Worm (Caenorhabditis elegans): ENCODE measurements around the gene Y57G11C.499.
A peak's percentile ranks its signal among the peaks of the same experiment; 100 is the strongest.

ce11 chrIV:14797354-14797753 is 42.6 kb upstream of the Y57G11C.499 start, which contains the start of the genes Y57G11C.1147 and nuo-3:
- TF ChIP-seq lsy-12 (tag; optimal IDR thresholded peaks at IDR 0.05) (no peak), ztf-11 (tag; optimal IDR thresholded peaks at IDR 0.05) (no peak), pqm-1 (tag; optimal IDR thresholded peaks at IDR 0.05) (no peak), unc-62 (GFP tag; optimal IDR thresholded peaks at IDR 0.05) (no peak), ceh-82 (tag; optimal IDR thresholded peaks at IDR 0.05) (no peak), hmg-11 (tag; optimal IDR thresholded peaks at IDR 0.05) (peak; percentile 30), elt-2 (tag; optimal IDR thresholded peaks at IDR 0.05) (no peak), egl-27 (tag; optimal IDR thresholded peaks at IDR 0.05) (no peak), zag-1 (tag; optimal IDR thresholded peaks at IDR 0.05) (no peak), nhr-76 (tag; optimal IDR thresholded peaks at IDR 0.05) (no peak), ceh-28 (tag; optimal IDR thresholded peaks at IDR 0.05) (no peak), nhr-237 (tag; optimal IDR thresholded peaks at IDR 0.05) (no peak), nfya-1 (tag; optimal IDR thresholded peaks at IDR 0.05; ENCODE audit: insufficient read depth) (peak; percentile 80)
